Fruit fly (Drosophila melanogaster): Measurements from ENCODE around the gene CG42458.

Gene CG42458

DNA sequence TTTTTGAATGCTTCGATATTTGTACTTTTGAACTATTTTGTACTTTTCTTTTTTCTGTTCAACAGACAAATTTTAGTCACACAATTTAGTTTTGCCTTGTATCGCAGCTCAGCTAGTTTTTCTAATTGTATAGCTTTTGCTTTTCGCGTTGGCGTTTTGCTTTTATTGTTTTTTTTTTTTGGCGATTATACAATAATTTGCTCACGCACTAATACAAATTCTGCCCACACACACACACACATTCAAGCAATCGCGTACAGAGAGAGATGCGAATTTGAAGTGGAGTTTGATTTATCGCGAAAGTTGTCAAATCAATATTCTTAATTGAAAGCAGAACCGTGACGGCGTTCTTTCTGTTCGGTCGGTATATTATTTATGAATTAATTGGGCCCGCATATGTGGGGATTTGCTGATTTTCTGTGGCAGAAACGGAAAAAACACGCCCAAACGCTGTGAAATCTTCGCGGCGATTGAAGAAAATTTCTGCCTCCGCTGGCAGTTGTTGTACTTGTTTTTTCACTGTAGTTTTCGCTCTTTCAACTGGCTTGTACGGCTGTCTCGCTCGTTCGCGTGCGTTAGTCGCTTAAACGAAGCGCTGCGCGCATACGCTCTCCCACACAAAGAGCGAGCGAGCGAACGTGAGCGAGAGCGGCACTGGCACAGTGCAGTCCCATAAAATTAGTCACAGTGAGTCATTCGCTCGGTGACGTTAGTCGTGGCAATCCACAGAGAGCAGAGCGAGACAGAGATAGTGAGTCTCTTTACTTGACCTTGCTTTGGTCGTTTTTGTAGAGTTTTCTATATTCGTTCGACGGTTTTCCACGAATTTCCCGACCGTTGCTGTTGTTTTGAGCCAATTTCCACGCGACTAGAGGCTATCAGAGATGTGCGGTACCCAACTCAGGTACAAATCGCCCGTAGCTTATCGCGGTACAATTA lies 11.4 kb downstream of the CG42458 start, which contains the start of gene Rac2 (continued):
- TF ChIP-seq CG17802 (tag; optimal IDR thresholded peaks at IDR 0.05) (no peak), Drgx (GFP tag; IDR thresholded peaks at IDR 0.05) (peak; percentile 22), CG11560 (tag; IDR thresholded peaks at IDR 0.05) (no peak), Sry-δ (GFP tag; optimal IDR thresholded peaks at IDR 0.05) (no peak), CG8924 (tag; optimal IDR thresholded peaks at IDR 0.05) (peak; percentile 13), ftz-f1 (GFP tag; optimal IDR thresholded peaks at IDR 0.05) (peak; percentile 98), Adf1 (GFP tag; IDR thresholded peaks at IDR 0.05) (peak; percentile 65), Hmr (GFP tag; optimal IDR thresholded peaks at IDR 0.05) (no peak), dati (GFP tag; IDR thresholded peaks at IDR 0.05) (no peak), Ets65A (GFP tag) (no peak), insv (GFP tag; optimal IDR thresholded peaks at IDR 0.05) (no peak), zf30C (GFP tag; optimal IDR thresholded peaks at IDR 0.05) (peak; percentile 83), CG7357 (GFP tag; IDR thresholded peaks at IDR 0.05) (0 out of 3 replicates have a peak, but pooled peaks have one; percentile 13), ro (GFP tag; IDR thresholded peaks at IDR 0.05) (no peak), salm (tag; optimal IDR thresholded peaks at IDR 0.05) (peak; percentile 7), fd64A (GFP tag; optimal IDR thresholded peaks at IDR 0.05) (no peak), CG34376 (GFP tag; optimal IDR thresholded peaks at IDR 0.05) (peak; percentile 7), CG10431 (GFP tag; optimal IDR thresholded peaks at IDR 0.05) (no peak), vfl (GFP tag; optimal IDR thresholded peaks at IDR 0.05) (no peak), Dll (GFP tag; IDR thresholded peaks at IDR 0.05; ENCODE audit: partially characterized antibody) (peak; percentile 51; the same call in 2 of the 4 replicates), CG7987 (GFP tag; optimal IDR thresholded peaks at IDR 0.05) (peak; percentile 75), CG33557 (GFP tag; optimal IDR thresholded peaks at IDR 0.05) (peak; percentile 27), CG1603 (tag; optimal IDR thresholded peaks at IDR 0.05) (peak; percentile 1), wek (GFP tag; optimal IDR thresholded peaks at IDR 0.05) (no peak), slp2 (GFP tag; optimal IDR thresholded peaks at IDR 0.05) (no peak), CG11085 (GFP tag; IDR thresholded peaks at IDR 0.05) (no peak), peb (GFP tag; IDR thresholded peaks at IDR 0.05) (no peak), CG15269 (tag; optimal IDR thresholded peaks at IDR 0.05) (peak; percentile 5), Opbp (GFP tag; IDR thresholded peaks at IDR 0.05; ENCODE audit: partially characterized antibody) (peak; percentile 53; the same call in 2 of the 3 replicates), dpn (GFP tag; optimal IDR thresholded peaks at IDR 0.05) (no peak), psq (GFP tag; optimal IDR thresholded peaks at IDR 0.05) (no peak), CG16815 (GFP tag; optimal IDR thresholded peaks at IDR 0.05) (no peak), CG11696 (GFP tag; IDR thresholded peaks at IDR 0.05) (no peak), croc (GFP tag; conservative IDR thresholded peaks at IDR 0.05) (no peak), Fer2 (tag; optimal IDR thresholded peaks at IDR 0.05) (no peak), CG12155 (GFP tag; optimal IDR thresholded peaks at IDR 0.05) (peak; percentile 30), exex (tag; optimal IDR thresholded peaks at IDR 0.05) (peak; percentile 26), NC2β (GFP tag; optimal IDR thresholded peaks at IDR 0.05) (no peak), nau (GFP tag; optimal IDR thresholded peaks at IDR 0.05) (no peak), CG1647 (GFP tag; optimal IDR thresholded peaks at IDR 0.05) (no peak), yki (optimal IDR thresholded peaks at IDR 0.05) (peak; percentile 95), CG31388 (GFP tag; optimal IDR thresholded peaks at IDR 0.05) (no peak), fd102C (GFP tag; optimal IDR thresholded peaks at IDR 0.05) (no peak), CG7745 (tag; optimal IDR thresholded peaks at IDR 0.05) (no peak), az2 (GFP tag; optimal IDR thresholded peaks at IDR 0.05) (no peak), CG4282 (GFP tag; optimal IDR thresholded peaks at IDR 0.05) (no peak), CG30020 (tag; optimal IDR thresholded peaks at IDR 0.05) (no peak), E2f1 (GFP tag; IDR thresholded peaks at IDR 0.05) (no peak), CG5953 (GFP tag; IDR thresholded peaks at IDR 0.05) (0 out of 2 replicates have a peak, but pooled peaks have one; percentile 3)
